Fruit fly (Drosophila melanogaster) Kc167 (cell line): ENCODE results near the gene CG1494.

Experiments used
- Sin3A ChIP-seq: fragments of >200 bp; optimal IDR thresholded peaks from 2 replicates; lab custom pipeline; 2018; ENCODE audit warnings: missing external identifiers
- h ChIP-seq: fragments of >200 bp; optimal IDR thresholded peaks from 3 replicates; lab custom pipeline; 2018; ENCODE audit warnings: missing external identifiers
- psq ChIP-seq: fragments of >200 bp; optimal IDR thresholded peaks from 2 replicates; lab custom pipeline; 2017; ENCODE audit warnings: missing external identifiers
- ttk ChIP-seq: sonication (Bioruptor generic); optimal IDR thresholded peaks from 2 replicates; lab custom pipeline; 2017; ENCODE audit warnings: missing external identifiers

- TF ChIP-seq psq, result no peak
- TF ChIP-seq h, result no peak
- TF ChIP-seq ttk, result no peak
- no peak for TF ChIP-seq Sin3A (lab: Kevin White, UChicago)
Observed at dm6 chrX:21282035-21282434, 3.1 kb upstream of the CG1494 start.
